Worm (Caenorhabditis elegans): ENCODE measurements around the gene pqn-15.

ce11 chrX:4279294-4279782, 27.4 kb downstream of the pqn-15 start, which contains the start of the genes twk-28 and ets-9:
- TF ChIP-seq ztf-11 (tag; optimal IDR thresholded peaks at IDR 0.05) = no peak
- TF ChIP-seq lsy-2 (tag; optimal IDR thresholded peaks at IDR 0.05) = no peak
- TF ChIP-seq efl-3 (GFP tag; optimal IDR thresholded peaks at IDR 0.05) = no peak
- TF ChIP-seq nhr-237 (tag; optimal IDR thresholded peaks at IDR 0.05) = no peak
- no peak for TF ChIP-seq egl-13 (tag; optimal IDR thresholded peaks at IDR 0.05)
- TF ChIP-seq pax-3 (tag; optimal IDR thresholded peaks at IDR 0.05) = no peak
- no peak for TF ChIP-seq irx-1 (tag; optimal IDR thresholded peaks at IDR 0.05)
- no peak for TF ChIP-seq unc-62 (GFP tag; optimal IDR thresholded peaks at IDR 0.05)
- TF ChIP-seq efl-1 (optimal IDR thresholded peaks at IDR 0.05) = no peak
- no peak for TF ChIP-seq efl-1 (GFP tag; optimal IDR thresholded peaks at IDR 0.05 in 1 of 2)

Measured in whole organism, L1 larva.